Worm (Caenorhabditis elegans): ENCODE results near the gene dhc-4.

The dhc-4 gene

ce11 chrIII:11036640-11037039, 66.9 kb downstream of the dhc-4 start, which contains the start of gene spat-2:
Gene spat-2 (plus strand): TSS chrIII:11036940.
- TF ChIP-seq nhr-28 (tag; optimal IDR thresholded peaks at IDR 0.05) (no peak), fkh-10 (GFP tag; optimal IDR thresholded peaks at IDR 0.05) (no peak), hpl-2 (GFP tag; optimal IDR thresholded peaks at IDR 0.05) (no peak), lin-13 (GFP tag; optimal IDR thresholded peaks at IDR 0.05) (no peak), efl-3 (GFP tag; optimal IDR thresholded peaks at IDR 0.05) (no peak), isw-1 (GFP tag; IDR thresholded peaks at IDR 0.05) (no peak), ceh-63 (GFP tag; optimal IDR thresholded peaks at IDR 0.05) (no peak), ztf-11 (tag; optimal IDR thresholded peaks at IDR 0.05) (no peak), unc-62 (GFP tag; optimal IDR thresholded peaks at IDR 0.05) (no peak), lin-15B (tag; optimal IDR thresholded peaks at IDR 0.05) (no peak), nhr-84 (tag; optimal IDR thresholded peaks at IDR 0.05) (no peak)

DNA sequence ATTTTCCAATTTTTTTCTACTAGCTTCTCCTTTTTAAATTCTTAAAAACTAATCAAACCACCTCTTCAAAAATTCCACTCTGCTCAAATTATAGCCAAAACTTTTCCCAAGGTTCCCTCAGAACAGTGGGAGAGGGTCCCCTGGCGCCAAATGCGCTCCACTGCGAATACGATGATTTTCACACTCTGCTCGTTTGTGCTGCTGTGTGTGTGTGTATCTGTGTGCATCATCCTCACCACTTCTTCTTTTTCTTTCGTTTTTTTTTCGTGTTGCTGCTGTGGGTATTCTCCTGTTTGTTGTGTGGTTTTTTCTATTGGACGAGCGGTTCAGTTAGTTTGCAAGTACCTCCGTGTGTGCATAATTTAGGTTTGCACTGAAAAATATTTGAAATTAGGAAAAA, 69.5 kb downstream of the dhc-4 start:
- TF ChIP-seq snu-23 (GFP tag; optimal IDR thresholded peaks at IDR 0.05) (peak; percentile 45), rnt-1 (tag; optimal IDR thresholded peaks at IDR 0.05) (no peak), mdl-1 (tag; optimal IDR thresholded peaks at IDR 0.05) (no peak), fkh-10 (GFP tag; optimal IDR thresholded peaks at IDR 0.05) (no peak), nhr-20 (tag; optimal IDR thresholded peaks at IDR 0.05) (no peak), sox-4 (tag; optimal IDR thresholded peaks at IDR 0.05) (no peak), unc-30 (tag; optimal IDR thresholded peaks at IDR 0.05) (no peak), pax-3 (tag; optimal IDR thresholded peaks at IDR 0.05) (no peak), ceh-82 (tag; optimal IDR thresholded peaks at IDR 0.05) (peak in 1 of 3 experiments; percentile 78), mep-1 (tag; optimal IDR thresholded peaks at IDR 0.05) (peak; percentile 54), ceh-8 (GFP tag; optimal IDR thresholded peaks at IDR 0.05) (no peak), F16B12.6 (tag; optimal IDR thresholded peaks at IDR 0.05) (peak; percentile 49), unc-62 (GFP tag; optimal IDR thresholded peaks at IDR 0.05) (no peak), irx-1 (tag; optimal IDR thresholded peaks at IDR 0.05) (no peak), ceh-90 (tag; optimal IDR thresholded peaks at IDR 0.05) (no peak), lin-15B (tag; optimal IDR thresholded peaks at IDR 0.05) (peak; percentile 68), C16A3.4 (tag; optimal IDR thresholded peaks at IDR 0.05) (peak; percentile 38), dpl-1 (GFP tag; optimal IDR thresholded peaks at IDR 0.05) (peak in 1 of 3 experiments; percentile 63), lin-35 (GFP tag; optimal IDR thresholded peaks at IDR 0.05) (peak in 1 of 2 experiments; percentile 58), nhr-47 (tag; optimal IDR thresholded peaks at IDR 0.05) (no peak), dsc-1 (tag; optimal IDR thresholded peaks at IDR 0.05) (no peak), skn-1 (tag; optimal IDR thresholded peaks at IDR 0.05) (peak; percentile 73), pag-3 (tag; optimal IDR thresholded peaks at IDR 0.05; ENCODE audit: borderline replicate concordance, insufficient read depth) (no peak), efl-3 (GFP tag; optimal IDR thresholded peaks at IDR 0.05) (no peak), lin-14 (GFP tag; optimal IDR thresholded peaks at IDR 0.05) (peak; percentile 69), tlp-1 (tag; optimal IDR thresholded peaks at IDR 0.05) (no peak), fkh-8 (tag; optimal IDR thresholded peaks at IDR 0.05) (peak; percentile 28), efl-1 (optimal IDR thresholded peaks at IDR 0.05) (peak; percentile 37 to 47), efl-1 (GFP tag; optimal IDR thresholded peaks at IDR 0.05 in 1 of 2) (peak in 1 of 2 experiments; percentile 30), ama-1 (optimal IDR thresholded peaks at IDR 0.05) (no peak), isw-1 (GFP tag; IDR thresholded peaks at IDR 0.05) (no peak), nhr-11 (tag; optimal IDR thresholded peaks at IDR 0.05) (no peak), zag-1 (tag; optimal IDR thresholded peaks at IDR 0.05) (no peak), unc-130 (tag; optimal IDR thresholded peaks at IDR 0.05) (no peak), nhr-76 (tag; optimal IDR thresholded peaks at IDR 0.05) (no peak), nhr-237 (tag; optimal IDR thresholded peaks at IDR 0.05) (no peak), ces-1 (GFP tag; optimal IDR thresholded peaks at IDR 0.05) (no peak), aha-1 (tag; optimal IDR thresholded peaks at IDR 0.05) (no peak), lsy-2 (tag; optimal IDR thresholded peaks at IDR 0.05) (peak; percentile 16 to 79), alr-1 (tag; optimal IDR thresholded peaks at IDR 0.05; ENCODE audit: borderline replicate concordance) (no peak)
